Worm (Caenorhabditis elegans): Measurements from ENCODE around the gene sid-3.

Gene sid-3

DNA sequence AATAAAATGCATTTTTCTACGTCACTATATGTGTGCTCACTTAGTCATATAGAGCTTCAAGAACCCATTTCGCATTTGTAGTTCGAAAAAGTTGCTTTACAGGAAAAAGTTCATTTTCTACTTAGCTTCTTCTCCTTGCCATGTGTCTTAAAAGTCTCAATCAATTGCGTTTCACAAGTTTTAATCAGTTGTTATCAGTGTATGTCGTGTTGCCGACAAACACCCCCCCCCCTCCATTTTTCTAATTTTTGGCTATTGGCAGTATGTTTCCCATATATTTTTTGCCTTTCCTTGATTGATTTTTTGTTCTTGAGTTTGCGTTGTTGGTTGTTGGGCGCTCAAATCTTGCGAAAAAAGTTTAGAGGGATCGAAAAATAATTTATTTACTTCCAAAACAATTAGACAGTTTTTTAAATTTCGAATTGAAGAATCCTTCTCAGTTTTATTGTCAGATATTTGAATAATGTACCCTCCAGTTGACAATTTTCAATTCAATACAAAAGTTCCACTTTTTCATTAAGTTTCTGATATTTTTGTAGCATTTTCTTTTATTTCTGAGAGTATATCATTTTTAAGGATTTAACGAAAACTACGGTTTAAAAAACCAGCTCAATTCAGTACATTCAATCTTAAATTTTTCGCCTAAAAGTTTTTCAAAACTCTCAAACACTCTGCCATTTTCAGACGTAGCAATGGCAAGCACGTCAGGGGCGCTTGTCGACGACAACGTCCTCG is at the start of gene sid-3:
sid-3 (plus strand) TSS at position 685 of the 735 bp plus-strand sequence.
- no peak for TF ChIP-seq unc-62 (GFP tag; optimal IDR thresholded peaks at IDR 0.05)

DNA sequence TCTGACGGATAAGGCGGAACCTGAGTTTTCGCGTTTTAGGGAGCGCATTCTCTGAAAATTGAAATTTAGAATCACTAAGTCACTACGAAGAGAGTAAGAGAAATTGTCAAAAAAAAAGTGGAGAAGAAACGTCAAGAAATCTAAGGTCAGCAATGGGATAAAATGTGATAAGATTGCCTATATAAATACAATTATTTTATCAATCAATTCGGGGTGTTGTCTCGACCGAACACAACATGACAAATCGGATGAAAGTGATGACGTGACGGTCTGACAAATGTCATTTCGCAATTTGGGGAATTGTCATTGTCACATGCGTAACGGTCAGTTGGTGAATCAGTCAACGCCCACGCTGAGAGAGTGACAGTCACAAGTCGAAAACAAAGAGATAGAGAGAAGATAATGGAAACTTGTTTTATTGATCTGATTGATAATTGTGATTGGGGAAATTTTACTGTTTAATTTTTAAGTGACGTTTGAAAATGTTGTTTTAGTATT is 48.1 kb upstream of the sid-3 start, which contains the start of gene cnp-3:
cnp-3 (minus strand) TSS at position 51 of the 498 bp plus-strand sequence.
- TF ChIP-seq unc-62 (GFP tag; optimal IDR thresholded peaks at IDR 0.05) = no peak

DNA sequence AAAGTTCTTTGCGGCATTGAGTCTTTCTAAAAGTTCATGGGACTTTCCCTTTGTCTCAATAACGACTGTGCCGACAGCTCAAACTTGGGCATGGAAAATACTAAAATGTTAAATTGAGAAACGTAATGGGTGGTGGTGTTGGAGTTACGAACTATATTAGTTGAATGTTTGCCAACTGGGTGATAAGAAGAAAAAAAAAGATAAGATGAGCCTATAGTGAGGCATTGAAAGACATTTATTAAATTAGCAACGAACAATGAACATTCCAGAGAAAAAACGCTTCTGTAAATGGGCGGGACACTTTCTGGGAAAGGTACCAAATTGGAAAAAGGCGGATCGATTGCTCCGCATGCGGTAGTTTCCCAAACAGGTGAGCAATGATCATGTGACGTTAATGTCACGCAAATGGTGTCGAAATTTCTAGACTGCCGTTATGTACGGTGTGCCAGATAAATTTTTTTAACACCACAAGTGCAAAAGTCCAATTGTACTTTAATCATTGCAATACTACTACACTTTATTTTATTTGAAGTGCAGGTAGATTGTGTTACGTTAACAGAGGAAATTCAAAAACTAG is 46.9 kb upstream of the sid-3 start:
- TF ChIP-seq unc-62 (GFP tag; optimal IDR thresholded peaks at IDR 0.05) = no peak

DNA sequence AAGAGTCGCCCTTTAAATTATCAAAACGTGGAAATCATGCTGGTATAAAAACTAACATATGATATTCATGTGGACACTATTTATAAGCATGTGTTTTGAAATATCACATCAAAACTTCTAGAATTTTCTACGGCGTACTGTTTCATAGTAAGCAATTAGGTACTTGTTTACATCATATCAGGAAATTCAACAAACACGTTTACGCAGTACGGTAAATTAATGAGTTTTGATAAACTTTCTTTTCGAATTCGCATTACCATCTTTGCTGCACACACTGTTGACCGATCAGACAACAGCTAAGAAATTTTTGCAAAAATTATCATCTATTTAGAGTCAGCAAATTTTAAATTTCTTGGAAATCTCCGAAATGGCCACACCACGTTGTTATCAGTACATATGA is 45.7 kb upstream of the sid-3 start:
- no peak for TF ChIP-seq unc-62 (GFP tag; optimal IDR thresholded peaks at IDR 0.05)

DNA sequence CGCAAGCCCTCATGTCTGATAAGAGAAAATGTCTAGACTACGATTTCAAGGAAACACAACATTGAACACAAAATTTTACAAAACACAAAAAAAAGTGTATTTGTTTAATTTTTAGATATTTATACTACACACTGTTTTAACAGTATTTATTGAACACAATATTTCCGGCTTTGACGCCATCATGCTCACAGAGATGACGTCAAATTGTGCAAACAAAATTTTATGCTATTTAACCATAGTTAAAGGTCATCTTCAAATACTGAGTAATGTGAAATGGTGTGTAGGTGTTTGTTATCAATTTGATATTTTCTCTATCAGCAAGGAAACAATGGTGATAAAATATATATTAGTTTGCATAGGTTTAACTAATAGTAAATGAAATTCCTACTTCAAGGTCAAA is 39.6 kb upstream of the sid-3 start:
- TF ChIP-seq unc-62 (GFP tag; optimal IDR thresholded peaks at IDR 0.05) = no peak

DNA sequence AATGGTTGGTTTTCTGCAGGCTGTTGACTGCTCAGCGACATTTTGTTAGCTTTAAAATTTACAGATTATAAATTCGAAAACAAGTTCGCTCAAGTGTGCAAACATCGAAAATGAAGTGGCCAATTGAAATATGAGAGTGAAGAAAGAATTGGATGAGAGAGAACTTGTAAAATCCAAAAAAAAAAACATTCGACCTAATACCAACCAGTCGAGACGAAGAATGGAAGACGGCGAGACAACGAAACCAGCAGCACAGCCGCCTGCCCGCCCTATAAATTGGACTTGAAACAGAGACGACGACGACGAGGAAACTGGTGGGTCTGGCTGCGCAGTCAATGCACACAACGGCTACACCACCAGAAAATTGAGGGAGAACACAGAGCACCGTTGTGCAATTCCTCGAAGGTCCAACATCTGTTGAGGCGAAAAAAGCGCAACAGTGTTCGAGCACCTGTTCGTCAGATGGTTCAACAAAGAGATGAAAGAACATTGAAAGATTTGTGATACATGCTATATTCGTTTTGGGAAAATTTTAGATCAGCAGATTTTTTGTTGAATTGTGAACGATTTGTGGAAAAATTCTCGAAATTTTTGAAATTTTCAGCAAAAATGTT is 36.2 kb upstream of the sid-3 start, which contains the start of gene T23C6.4:
T23C6.4 (minus strand) TSS at position 51 of the 614 bp plus-strand sequence.
- TF ChIP-seq unc-62 (GFP tag; optimal IDR thresholded peaks at IDR 0.05) = no peak

DNA sequence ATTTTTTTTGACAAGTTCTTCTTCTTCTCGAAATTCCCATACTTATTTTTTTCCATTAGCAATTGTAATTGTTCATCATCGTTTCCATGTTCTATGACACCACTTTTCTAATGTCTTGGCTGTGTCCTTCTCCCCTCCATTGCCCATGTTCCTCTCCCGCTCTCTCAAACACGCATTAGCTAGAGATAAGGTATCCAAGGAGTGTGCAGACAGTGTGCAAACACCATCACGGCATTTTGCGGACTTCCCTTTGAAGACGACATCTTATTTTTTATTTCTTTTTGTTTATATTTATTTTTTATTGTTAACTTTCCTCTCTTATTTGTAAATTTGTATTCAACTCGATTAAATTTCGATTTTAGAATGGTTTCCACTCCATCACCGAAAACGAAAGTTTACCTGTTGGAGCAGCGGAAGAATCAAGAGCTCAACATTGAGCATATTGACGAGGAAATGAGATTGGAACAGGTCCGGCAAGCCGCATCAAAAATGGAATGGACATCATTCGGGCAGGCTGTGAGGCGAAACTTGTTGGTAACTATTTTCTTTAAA is 34.9 kb upstream of the sid-3 start, which contains the start of gene mdt-1.2:
mdt-1.2 (plus strand) TSS at position 363 of the 552 bp plus-strand sequence.
- TF ChIP-seq unc-62 (GFP tag; optimal IDR thresholded peaks at IDR 0.05) = no peak

DNA sequence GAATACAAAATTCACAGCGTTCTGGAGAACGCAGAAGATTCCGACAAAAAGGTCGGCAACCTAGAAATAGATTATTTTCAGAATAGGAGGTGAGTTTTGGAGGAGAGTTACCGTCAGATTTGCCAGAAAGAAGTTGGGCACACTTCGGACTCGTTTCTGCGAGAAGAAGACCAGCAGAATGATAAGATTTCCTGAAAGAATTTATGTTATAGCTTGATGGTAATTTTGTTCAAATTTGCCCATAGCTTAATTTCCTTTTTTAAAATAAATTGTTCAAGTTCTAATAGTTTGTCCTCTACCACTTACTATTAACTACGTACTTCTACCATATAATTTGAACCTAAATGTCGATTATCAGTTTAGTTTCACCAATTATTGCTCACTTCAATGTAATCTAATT is 29.1 kb upstream of the sid-3 start:
- TF ChIP-seq unc-62 (GFP tag; optimal IDR thresholded peaks at IDR 0.05) = no peak

DNA sequence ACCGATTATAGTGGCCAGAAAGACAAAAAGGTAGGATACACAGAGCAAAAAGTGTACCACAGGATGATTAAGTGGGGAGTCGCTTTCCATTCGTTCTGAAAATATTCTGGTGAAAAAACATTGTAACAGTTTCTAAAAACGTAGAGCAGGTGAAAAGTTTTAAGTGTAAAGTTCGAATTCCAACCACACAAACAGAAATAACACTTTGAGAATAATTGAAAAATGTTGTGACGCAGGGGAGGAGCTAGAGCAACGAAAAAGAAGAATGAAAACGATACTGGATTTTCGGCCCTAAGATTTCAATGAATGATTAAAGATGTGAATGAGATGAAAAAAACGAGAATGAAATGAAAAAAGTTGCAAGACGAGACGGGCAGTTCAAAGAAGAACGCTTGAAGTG is 28.3 kb upstream of the sid-3 start, which contains the start of gene npr-21:
npr-21 (minus strand) TSS at position 101 of the 400 bp plus-strand sequence.
- no peak for TF ChIP-seq unc-62 (GFP tag; optimal IDR thresholded peaks at IDR 0.05)

DNA sequence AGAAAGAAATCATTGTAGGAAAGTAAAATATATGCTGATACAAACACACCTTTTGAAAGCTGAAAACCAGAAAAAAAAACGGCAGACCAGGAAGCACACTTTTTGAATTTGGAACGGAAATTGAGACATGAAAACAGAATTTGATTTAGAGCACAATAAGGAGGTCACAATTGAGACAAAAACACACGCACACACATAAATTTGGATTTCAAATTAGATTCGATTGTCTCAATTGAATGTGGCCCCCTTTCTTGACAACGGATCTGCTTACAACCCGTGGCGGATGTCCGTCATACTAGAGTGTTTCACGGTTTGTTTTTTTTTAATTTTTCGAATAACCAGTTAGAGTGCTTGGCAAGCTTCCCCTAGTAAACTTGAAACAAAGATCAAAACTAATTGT is 18.1 kb upstream of the sid-3 start:
- no peak for TF ChIP-seq unc-62 (GFP tag; optimal IDR thresholded peaks at IDR 0.05)

DNA sequence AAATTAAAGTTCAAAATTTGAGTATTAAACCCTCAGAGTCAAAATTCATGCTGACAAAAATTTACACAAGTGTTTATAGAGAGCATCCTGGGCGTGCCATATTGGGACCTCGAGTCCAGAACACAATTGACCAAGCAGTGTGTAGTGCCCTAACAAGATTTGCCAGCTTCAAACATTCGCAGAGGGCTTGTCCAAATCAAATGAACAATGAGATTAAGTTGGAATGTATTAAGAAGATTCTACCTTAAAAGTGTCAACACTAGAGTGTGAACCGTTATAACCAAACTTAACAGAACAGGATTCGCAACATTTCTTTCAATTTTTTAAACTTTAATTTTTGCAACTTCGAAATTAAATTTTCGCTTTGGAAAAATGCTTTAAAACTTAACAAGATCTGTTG is 15.8 kb upstream of the sid-3 start:
- no peak for TF ChIP-seq unc-62 (GFP tag; optimal IDR thresholded peaks at IDR 0.05)

DNA sequence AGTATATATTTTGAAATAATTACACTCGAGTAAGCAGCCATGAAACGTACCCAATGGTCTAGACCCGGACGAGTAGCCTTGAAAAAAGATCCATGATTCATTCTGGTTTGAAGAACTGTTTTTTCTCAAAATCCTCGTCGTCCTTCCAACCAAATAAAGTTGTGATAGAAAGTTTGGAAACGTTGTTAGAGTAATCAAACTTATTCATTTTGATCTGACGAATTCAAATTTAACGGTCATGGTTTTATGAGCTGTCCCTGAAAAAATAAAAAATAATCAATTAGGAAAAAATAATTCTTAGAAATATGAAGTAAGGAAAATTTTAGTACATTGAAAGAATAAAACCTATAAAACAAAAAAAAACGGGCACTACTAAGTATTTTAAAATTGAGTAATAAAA is 9.5 kb upstream of the sid-3 start, which contains the start of gene B0302.4:
B0302.4 (minus strand) TSS at position 101 of the 400 bp plus-strand sequence.
- no peak for TF ChIP-seq unc-62 (GFP tag; optimal IDR thresholded peaks at IDR 0.05)

DNA sequence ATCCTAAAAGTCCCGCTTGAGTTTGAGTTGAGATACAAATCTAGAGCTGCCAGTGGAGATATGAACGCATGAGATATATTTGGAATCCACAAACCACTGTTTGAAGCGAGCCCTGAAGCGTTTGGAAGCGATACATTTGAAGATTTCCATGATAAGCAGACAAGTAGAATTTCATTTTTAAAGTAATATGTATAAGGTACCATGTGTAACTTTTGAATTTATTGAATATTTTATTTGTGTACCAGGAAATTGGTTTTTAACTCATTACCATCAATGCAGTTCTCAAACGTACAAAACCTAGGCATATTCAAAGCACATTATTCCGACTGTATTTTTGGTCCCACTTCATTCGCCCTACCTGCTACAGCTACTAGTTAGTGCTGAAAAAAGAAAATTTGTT is 7.9 kb upstream of the sid-3 start, which contains the start of gene B0302.2:
B0302.2 (plus strand) TSS at position 301 of the 400 bp plus-strand sequence.
- TF ChIP-seq unc-62 (GFP tag; optimal IDR thresholded peaks at IDR 0.05) = no peak

DNA sequence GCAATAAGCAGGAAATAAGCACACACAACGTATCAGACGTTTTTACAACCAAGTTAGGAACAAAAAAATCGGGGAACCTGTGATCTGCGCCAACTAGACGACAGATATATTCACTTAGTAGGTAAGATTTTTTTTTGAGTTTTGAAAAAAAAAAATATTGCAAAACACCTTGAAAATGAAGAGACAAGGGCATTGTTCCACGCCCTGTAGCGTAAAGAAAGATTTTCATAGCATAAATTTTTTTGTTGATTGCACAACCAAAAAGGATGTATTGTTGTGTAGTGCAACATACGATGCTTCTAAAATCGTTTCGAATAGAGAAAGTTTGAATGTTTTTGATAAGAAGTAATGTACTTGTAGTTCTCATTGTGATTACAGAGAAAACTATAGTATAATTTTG is 6.0 kb upstream of the sid-3 start:
- TF ChIP-seq unc-62 (GFP tag; optimal IDR thresholded peaks at IDR 0.05) = no peak

DNA sequence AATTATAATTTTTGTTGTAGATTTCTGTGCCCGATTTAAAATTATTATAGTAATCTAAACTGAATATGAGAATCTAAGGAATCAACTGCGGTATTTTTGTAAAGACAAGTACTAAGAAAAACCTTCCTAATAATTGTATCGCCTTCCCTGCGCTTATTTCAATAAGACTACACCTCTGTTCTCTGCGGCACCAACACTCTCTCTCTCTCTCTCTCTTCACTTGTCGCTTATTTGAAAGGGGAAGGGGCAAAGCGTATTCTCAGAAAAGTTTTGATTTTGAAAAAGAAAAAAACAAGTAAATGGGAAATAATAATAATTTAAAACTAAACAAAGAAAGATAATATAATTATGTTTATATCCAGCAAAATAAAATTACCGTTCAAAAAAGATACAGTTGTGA is 5.0 kb upstream of the sid-3 start:
- TF ChIP-seq unc-62 (GFP tag; optimal IDR thresholded peaks at IDR 0.05) = no peak

DNA sequence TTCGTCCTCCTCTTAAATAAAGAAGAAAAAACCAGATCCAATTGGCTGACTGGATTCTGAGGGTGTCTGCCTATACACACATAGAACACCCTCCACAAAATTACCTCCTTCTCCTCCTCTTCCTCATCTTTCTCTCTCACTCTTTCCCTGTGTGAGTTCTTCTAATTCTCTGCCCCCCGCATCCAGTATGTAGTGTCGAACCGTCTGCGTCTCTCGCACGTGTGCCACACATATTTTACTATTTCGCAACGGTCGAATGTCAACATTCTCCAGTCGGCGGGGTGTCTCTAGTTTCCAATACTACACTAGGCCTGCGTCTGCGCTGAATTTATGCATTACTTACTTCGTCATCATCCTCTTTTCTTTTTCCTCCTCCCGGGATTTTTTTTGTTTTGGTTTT is 1.8 kb upstream of the sid-3 start:
- TF ChIP-seq unc-62 (GFP tag; optimal IDR thresholded peaks at IDR 0.05) = no peak

Data from whole organism, dauer.